Fruit fly (Drosophila melanogaster) whole organism, embryonic: ENCODE data around the gene CG9839.
A peak's percentile ranks its signal among the peaks of the same experiment; 100 is the strongest.

Experiments
- Antp ChIP-seq: fragments of 200-800 bp; sonication (Bioruptor generic); optimal IDR thresholded peaks from 3 replicates; lab custom pipeline; 2016; ENCODE audit warnings: missing biosample characterization, missing genetic modification characterization
- Atf3 ChIP-seq: fragments of 200-800 bp; sonication (Bioruptor generic); optimal IDR thresholded peaks from 3 replicates; lab custom pipeline; 2016; ENCODE audit warnings: missing biosample characterization, missing genetic modification characterization
- Awh ChIP-seq: fragments of 200-800 bp; sonication (Bioruptor generic); IDR thresholded peaks from 2 replicates; pipeline ENCODE4, ENCODE4 v1.3.6; 2022; ENCODE audit warnings: missing biosample characterization, missing genetic modification characterization
- B-H1 ChIP-seq: fragments of 200-800 bp; sonication (Bioruptor generic); IDR thresholded peaks from 3 replicates; pipeline ENCODE4 v1.3.6; 2022; ENCODE audit warnings: missing biosample characterization, missing genetic modification characterization
- B-H2 ChIP-seq: fragments of 200-800 bp; sonication (Bioruptor generic); optimal IDR thresholded peaks from 2 replicates; lab custom pipeline; 2018; ENCODE audit warnings: missing biosample characterization, mild to moderate bottlenecking, missing genetic modification characterization
- CG10321 ChIP-seq: fragments of 200-800 bp; sonication (Bioruptor generic); IDR thresholded peaks from 2 replicates; pipeline ENCODE4 v1.3.6; 2022; ENCODE audit warnings: missing biosample characterization, missing genetic modification characterization
- CG10366 ChIP-seq: fragments of 200-800 bp; sonication (Bioruptor generic); IDR thresholded peaks from 2 replicates; pipeline ENCODE4 v1.3.6; 2022; ENCODE audit warnings: missing biosample characterization, missing genetic modification characterization
- CG12391 ChIP-seq: fragments of 200-800 bp; sonication (Bioruptor generic); optimal IDR thresholded peaks from 3 replicates; lab custom pipeline; 2018; ENCODE audit warnings: missing biosample characterization, mild to moderate bottlenecking, missing genetic modification characterization, moderate library complexity
- CG12942 ChIP-seq: fragments of 200-800 bp; sonication (Bioruptor generic); optimal IDR thresholded peaks from 3 replicates; lab custom pipeline; 2016; ENCODE audit warnings: missing biosample characterization, missing genetic modification characterization
- CG13123 ChIP-seq: fragments of 200-800 bp; sonication (Bioruptor generic); optimal IDR thresholded peaks from 2 replicates; lab custom pipeline; 2016; ENCODE audit warnings: missing biosample characterization, missing genetic modification characterization
- CG14710 ChIP-seq: fragments of 200-800 bp; sonication (Bioruptor generic); optimal IDR thresholded peaks from 3 replicates; lab custom pipeline; 2019; ENCODE audit warnings: missing biosample characterization, mild to moderate bottlenecking, missing genetic modification characterization, moderate library complexity
- CG18011 ChIP-seq: fragments of 200-800 bp; sonication (Bioruptor generic); optimal IDR thresholded peaks from 2 replicates; lab custom pipeline; 2017; ENCODE audit warnings: missing biosample characterization, missing genetic modification characterization, mild to moderate bottlenecking, moderate library complexity, missing genotype
- CG2129 ChIP-seq: fragments of 200-800 bp; sonication (Bioruptor generic); IDR thresholded peaks from 2 replicates; pipeline ENCODE4 v1.3.6; 2022; ENCODE audit warnings: missing biosample characterization, missing genetic modification characterization; ENCODE audit not compliant: partially characterized antibody
- CG31224 ChIP-seq: fragments of 200-800 bp; sonication (Bioruptor generic); IDR thresholded peaks from 2 replicates; pipeline ENCODE4 v1.3.6; 2022; ENCODE audit warnings: missing biosample characterization, missing genetic modification characterization
- CG33213 ChIP-seq: fragments of 200-800 bp; sonication (Bioruptor generic); optimal IDR thresholded peaks from 3 replicates; lab custom pipeline; 2016; ENCODE audit warnings: missing biosample characterization, missing genetic modification characterization
- CG4328 ChIP-seq: fragments of 200-800 bp; sonication (Bioruptor generic); optimal IDR thresholded peaks from 3 replicates; lab custom pipeline; 2017; ENCODE audit warnings: missing biosample characterization, missing genetic modification reagents, missing genetic modification characterization
- CG4730 ChIP-seq: fragments of 200-800 bp; sonication (Bioruptor generic); IDR thresholded peaks from 2 replicates; pipeline ENCODE4 v1.3.6; 2022; ENCODE audit warnings: missing biosample characterization, missing genetic modification characterization
- CG4820 ChIP-seq: fragments of 200-800 bp; sonication (Bioruptor generic); optimal IDR thresholded peaks from 3 replicates; lab custom pipeline; 2016; ENCODE audit warnings: missing biosample characterization, missing genetic modification characterization
- CG6175 ChIP-seq: fragments of 200-800 bp; sonication (Bioruptor generic); IDR thresholded peaks from 3 replicates; pipeline ENCODE4 v1.3.6; 2022; ENCODE audit warnings: missing biosample characterization, missing genetic modification characterization
- CG6813 ChIP-seq: fragments of 200-800 bp; sonication (Bioruptor generic); optimal IDR thresholded peaks from 2 replicates; lab custom pipeline; 2017; ENCODE audit warnings: missing biosample characterization, missing genetic modification characterization, mild to moderate bottlenecking, moderate library complexity, missing genetic modification reagents
- CG6854 ChIP-seq: fragments of 200-800 bp; sonication (Bioruptor generic); optimal IDR thresholded peaks from 3 replicates; lab custom pipeline; 2017; ENCODE audit warnings: missing biosample characterization, mild to moderate bottlenecking, missing genetic modification characterization
- CG7839 ChIP-seq: fragments of 200-800 bp; sonication (Bioruptor generic); optimal IDR thresholded peaks from 3 replicates; lab custom pipeline; 2018; ENCODE audit warnings: missing biosample characterization, mild to moderate bottlenecking, missing genetic modification characterization, moderate library complexity
- CG9215 ChIP-seq: fragments of 200-800 bp; sonication (Bioruptor generic); IDR thresholded peaks from 2 replicates; pipeline ENCODE4 v1.3.6; 2022; ENCODE audit warnings: missing biosample characterization, missing genetic modification characterization
- CG9876 ChIP-seq: fragments of 200-800 bp; sonication (Bioruptor generic); optimal IDR thresholded peaks from 2 replicates; lab custom pipeline; 2016; ENCODE audit warnings: missing biosample characterization, missing genetic modification characterization
- CTCF ChIP-seq: fragments of 200-800 bp; sonication (Bioruptor generic); optimal IDR thresholded peaks from 2 replicates; lab custom pipeline; 2017; ENCODE audit warnings: missing biosample characterization, mild to moderate bottlenecking, missing genetic modification characterization, moderate library complexity
- Deaf1 ChIP-seq: fragments of 200-800 bp; optimal IDR thresholded peaks from 3 replicates; lab custom pipeline; 2019; ENCODE audit warnings: missing biosample characterization, mild to moderate bottlenecking, missing genetic modification characterization, moderate library complexity
- Dref ChIP-seq: fragments of 200-800 bp; sonication (Bioruptor generic); IDR thresholded peaks from 2 replicates; pipeline ENCODE4 v1.3.6; 2022; ENCODE audit warnings: missing biosample characterization, missing genetic modification characterization
- Drgx ChIP-seq: fragments of 200-800 bp; sonication (Bioruptor generic); IDR thresholded peaks from 2 replicates; pipeline ENCODE4 v1.3.6; 2022; ENCODE audit warnings: missing biosample characterization, missing genetic modification characterization
- Ets65A ChIP-seq: fragments of 200-800 bp; sonication (Bioruptor generic); peaks from one replicate; lab custom pipeline; 2016; ENCODE audit warnings: missing biosample characterization, missing genetic modification characterization
- Ets97D ChIP-seq: fragments of 200-800 bp; sonication (Bioruptor generic); optimal IDR thresholded peaks from 3 replicates; lab custom pipeline; 2016; ENCODE audit warnings: missing biosample characterization, missing genetic modification characterization
- HmgZ ChIP-seq: fragments of 200-800 bp; sonication (Bioruptor generic); optimal IDR thresholded peaks from 2 replicates; lab custom pipeline; 2018; ENCODE audit warnings: missing biosample characterization, mild to moderate bottlenecking, missing genetic modification characterization
- Hr39 ChIP-seq: fragments of >200 bp; optimal IDR thresholded peaks from 2 replicates; lab custom pipeline; 2017
- Mes4 ChIP-seq: fragments of 200-800 bp; sonication (Bioruptor generic); optimal IDR thresholded peaks from 2 replicates; lab custom pipeline; 2016; ENCODE audit warnings: missing biosample characterization, missing genetic modification characterization
- Nf-YA ChIP-seq: fragments of 200-800 bp; sonication (Bioruptor generic); IDR thresholded peaks from 2 replicates; pipeline ENCODE4 v1.3.6; 2022; ENCODE audit warnings: missing biosample characterization, missing genetic modification characterization
- Oli ChIP-seq: fragments of 200-800 bp; sonication (Bioruptor generic); optimal IDR thresholded peaks from 2 replicates; lab custom pipeline; 2018; ENCODE audit warnings: missing biosample characterization, mild to moderate bottlenecking, missing genetic modification characterization, moderate library complexity
- Pdp1 ChIP-seq, 2 experiments: fragments of 200-800 bp; sonication (Bioruptor generic); optimal IDR thresholded peaks; 3 replicates each; lab custom pipeline; 2016; ENCODE audit warnings: missing biosample characterization in 2 of 2, missing genetic modification characterization in 2 of 2, mild to moderate bottlenecking in 1 of 2, moderate library complexity in 1 of 2
- Sin3A ChIP-seq: fragments of >200 bp; optimal IDR thresholded peaks from 2 replicates; lab custom pipeline; 2018
- Six4 ChIP-seq: fragments of 200-800 bp; sonication (Bioruptor generic); optimal IDR thresholded peaks from 2 replicates; lab custom pipeline; 2016; ENCODE audit warnings: missing biosample characterization, missing genetic modification characterization
- Vsx1 ChIP-seq: fragments of 200-800 bp; sonication (Bioruptor generic); optimal IDR thresholded peaks from 2 replicates; lab custom pipeline; 2017; ENCODE audit warnings: missing biosample characterization, mild to moderate bottlenecking, missing genetic modification characterization, missing genetic modification reagents
- ci ChIP-seq: fragments of 200-800 bp; sonication (Bioruptor generic); IDR thresholded peaks from 3 replicates; pipeline ENCODE4 v1.3.6; 2022; ENCODE audit warnings: missing biosample characterization, missing genetic modification characterization
- corto ChIP-seq: fragments of 200-800 bp; sonication (Bioruptor generic); optimal IDR thresholded peaks from 2 replicates; lab custom pipeline; 2016; ENCODE audit warnings: missing biosample characterization, mild to moderate bottlenecking, missing genetic modification characterization, moderate library complexity
- crp ChIP-seq, 2 experiments: fragments of 200-800 bp; sonication (Bioruptor generic); optimal IDR thresholded peaks; 2 replicates in 1 of 2; 3 replicates in 1 of 2; lab custom pipeline; 2017; ENCODE audit warnings: missing biosample characterization in 2 of 2, missing genetic modification characterization in 2 of 2, mild to moderate bottlenecking in 1 of 2, moderate library complexity in 1 of 2
- dysf ChIP-seq: fragments of 200-800 bp; sonication (Bioruptor generic); IDR thresholded peaks from 3 replicates; pipeline ENCODE4 v1.3.6; 2022; ENCODE audit warnings: missing biosample characterization, missing genetic modification characterization
- fd3F ChIP-seq: fragments of 200-800 bp; sonication (Bioruptor generic); optimal IDR thresholded peaks from 2 replicates; lab custom pipeline; 2018; ENCODE audit warnings: missing biosample characterization, mild to moderate bottlenecking, missing genetic modification characterization, moderate library complexity
- jing ChIP-seq: fragments of 200-800 bp; sonication (Bioruptor generic); optimal IDR thresholded peaks from 2 replicates; lab custom pipeline; 2018; ENCODE audit warnings: missing biosample characterization, mild to moderate bottlenecking, missing genetic modification characterization
- luna ChIP-seq: fragments of 200-800 bp; sonication (Bioruptor generic); optimal IDR thresholded peaks from 2 replicates; lab custom pipeline; 2016; ENCODE audit warnings: missing biosample characterization, missing genetic modification characterization
- pnt ChIP-seq: fragments of 200-800 bp; sonication (Bioruptor generic); optimal IDR thresholded peaks from 3 replicates; lab custom pipeline; 2016; ENCODE audit warnings: missing biosample characterization, missing genetic modification characterization
- run ChIP-seq: fragments of 200-800 bp; sonication (Bioruptor generic); optimal IDR thresholded peaks from 3 replicates; lab custom pipeline; 2018; ENCODE audit warnings: missing biosample characterization, mild to moderate bottlenecking, missing genetic modification characterization
- scrt ChIP-seq: fragments of 200-800 bp; sonication (Bioruptor generic); optimal IDR thresholded peaks from 2 replicates; lab custom pipeline; 2018; ENCODE audit warnings: missing biosample characterization, mild to moderate bottlenecking, missing genetic modification characterization, moderate library complexity
- slbo ChIP-seq: fragments of 200-800 bp; sonication (Bioruptor generic); IDR thresholded peaks from 2 replicates; pipeline ENCODE4 v1.3.6; 2022; ENCODE audit warnings: missing biosample characterization, missing genetic modification characterization
- stc ChIP-seq: fragments of 200-800 bp; sonication (Bioruptor generic); IDR thresholded peaks from 2 replicates; pipeline ENCODE4 v1.3.6; 2022; ENCODE audit warnings: missing biosample characterization, missing genetic modification characterization
- sug ChIP-seq: fragments of 200-800 bp; optimal IDR thresholded peaks from 2 replicates; lab custom pipeline; 2019; ENCODE audit warnings: missing biosample characterization, mild to moderate bottlenecking, missing genetic modification characterization, moderate library complexity
- twi ChIP-seq: fragments of 200-800 bp; optimal IDR thresholded peaks from 2 replicates; lab custom pipeline; 2019; ENCODE audit warnings: missing biosample characterization, mild to moderate bottlenecking, missing genetic modification characterization, moderate library complexity

CG9839 gene

dm6 chr3R:8808518-8808921 is 2.9 kb upstream of the CG9839 start (continued):
- no peak for TF ChIP-seq luna (GFP tag; lab: Kevin White, UChicago)
- TF ChIP-seq corto (GFP tag; lab: Kevin White, UChicago), result no peak
- TF ChIP-seq CG9876 (GFP tag; lab: Kevin White, UChicago), result peak; percentile 2
- peak; percentile 49 for TF ChIP-seq Mes4 (GFP tag; lab: Kevin White, UChicago)
- peak; percentile 19 for TF ChIP-seq CG13123 (GFP tag; lab: Kevin White, UChicago)
- TF ChIP-seq crp (GFP tag; optimal IDR thresholded peaks at IDR 0.05; lab: Kevin White, UChicago), result peak; percentile 6 to 26
- no peak for TF ChIP-seq sug
- TF ChIP-seq CG4328, result peak; percentile 49
- peak; percentile 40; the same call in 1 of the 2 replicates for TF ChIP-seq Awh (GFP tag; lab: Robert Waterston, UW)
- TF ChIP-seq dysf (GFP tag; lab: Robert Waterston, UW), result 0 out of 3 replicates have a peak, but pooled peaks have one; percentile 27
- no peak for TF ChIP-seq B-H1
- TF ChIP-seq slbo (GFP tag; lab: Robert Waterston, UW), result no peak
- peak; percentile 73 for TF ChIP-seq CG4820 (GFP tag; lab: Kevin White, UChicago)
- no peak for TF ChIP-seq fd3F (GFP tag; lab: Kevin White, UChicago)
- no peak for TF ChIP-seq CG10366 (GFP tag; lab: Robert Waterston, UW)
- no peak for TF ChIP-seq Sin3A (lab: Kevin White, UChicago)
- peak; percentile 11 for TF ChIP-seq Deaf1 (tag; lab: Kevin White, UChicago)
- TF ChIP-seq CG12391 (tag; lab: Kevin White, UChicago), result peak; percentile 90
- TF ChIP-seq Nf-YA, result no peak
- no peak for TF ChIP-seq CTCF (GFP tag; lab: Kevin White, UChicago)
- TF ChIP-seq twi (tag; lab: Kevin White, UChicago), result peak; percentile 76
- TF ChIP-seq Vsx1 (GFP tag; lab: Kevin White, UChicago), result peak; percentile 37
- TF ChIP-seq CG14710 (tag; lab: Kevin White, UChicago), result peak; percentile 95
- peak; percentile 57 for TF ChIP-seq pnt
- no peak for TF ChIP-seq CG18011 (GFP tag; lab: Kevin White, UChicago)
- 0 out of 3 replicates have a peak, but pooled peaks have one; percentile 17 for TF ChIP-seq ci (GFP tag; lab: Robert Waterston, UW)
- no peak for TF ChIP-seq Drgx (GFP tag; lab: Robert Waterston, UW)
- no peak for TF ChIP-seq HmgZ (tag; lab: Kevin White, UChicago)
- no peak for TF ChIP-seq Ets65A (GFP tag; lab: Kevin White, UChicago)
- no peak for TF ChIP-seq stc (GFP tag; lab: Robert Waterston, UW)
- TF ChIP-seq Antp (GFP tag; lab: Kevin White, UChicago), result peak; percentile 37
- TF ChIP-seq CG12942 (GFP tag; lab: Kevin White, UChicago), result peak; percentile 52
- TF ChIP-seq Oli, result peak; percentile 73
- TF ChIP-seq CG2129, result no peak
- TF ChIP-seq jing (GFP tag; lab: Kevin White, UChicago), result no peak
- TF ChIP-seq CG6813 (GFP tag; lab: Kevin White, UChicago), result peak; percentile 75
- TF ChIP-seq CG6175 (GFP tag; lab: Robert Waterston, UW), result no peak
- TF ChIP-seq Atf3 (GFP tag; lab: Kevin White, UChicago), result peak; percentile 60
- TF ChIP-seq CG7839 (tag; lab: Kevin White, UChicago), result peak; percentile 80
- TF ChIP-seq CG9215 (GFP tag; lab: Robert Waterston, UW), result no peak
- peak; percentile 23 for TF ChIP-seq scrt (GFP tag; lab: Kevin White, UChicago)
- TF ChIP-seq CG6854 (GFP tag; lab: Kevin White, UChicago), result no peak
- TF ChIP-seq Six4 (GFP tag; lab: Kevin White, UChicago), result peak; percentile 56
- TF ChIP-seq Hr39 (lab: Kevin White, UChicago), result no peak
- TF ChIP-seq run (tag; lab: Kevin White, UChicago), result no peak
- no peak for TF ChIP-seq CG4730 (GFP tag; lab: Robert Waterston, UW)
- TF ChIP-seq CG31224 (GFP tag; lab: Robert Waterston, UW), result 0 out of 2 replicates have a peak, but pooled peaks have one; percentile 38
- TF ChIP-seq Ets97D (GFP tag; lab: Kevin White, UChicago), result no peak
- peak; percentile 36 to 57 for TF ChIP-seq Pdp1 (GFP tag; optimal IDR thresholded peaks at IDR 0.05; lab: Kevin White, UChicago)
- TF ChIP-seq CG10321, result no peak
- TF ChIP-seq CG33213 (GFP tag; lab: Kevin White, UChicago), result peak; percentile 40
- TF ChIP-seq B-H2 (GFP tag; lab: Kevin White, UChicago), result no peak
- no peak for TF ChIP-seq Dref (GFP tag; lab: Robert Waterston, UW)
